Fruit fly (Drosophila melanogaster) whole organism, embryonic: ENCODE results near the gene SdicC.

ENCODE experiments used
- Abd-B ChIP-seq: fragments of 200-800 bp; sonication (Bioruptor generic); optimal IDR thresholded peaks from 2 replicates; lab custom pipeline; 2018; ENCODE audit warnings: missing biosample characterization, mild to moderate bottlenecking, missing genetic modification characterization, moderate library complexity
- Antp ChIP-seq: fragments of 200-800 bp; sonication (Bioruptor generic); optimal IDR thresholded peaks from 3 replicates; lab custom pipeline; 2016; ENCODE audit warnings: missing biosample characterization, missing genetic modification characterization
- BEAF-32 ChIP-seq: fragments of 200-800 bp; sonication (Bioruptor generic); optimal IDR thresholded peaks from 3 replicates; lab custom pipeline; 2017; ENCODE audit warnings: missing biosample characterization, missing genetic modification characterization, mild to moderate bottlenecking, moderate library complexity, missing genetic modification reagents
- CG10321 ChIP-seq: fragments of 200-800 bp; sonication (Bioruptor generic); IDR thresholded peaks from 2 replicates; pipeline ENCODE4 v1.3.6; 2022; ENCODE audit warnings: missing biosample characterization, missing genetic modification characterization
- CG10366 ChIP-seq: fragments of 200-800 bp; sonication (Bioruptor generic); IDR thresholded peaks from 2 replicates; pipeline ENCODE4 v1.3.6; 2022; ENCODE audit warnings: missing biosample characterization, missing genetic modification characterization
- CG11085 ChIP-seq: fragments of 200-800 bp; sonication (Bioruptor generic); IDR thresholded peaks from 2 replicates; pipeline ENCODE4 v1.3.6; 2022; ENCODE audit warnings: missing biosample characterization, missing genetic modification characterization
- CG11695 ChIP-seq: fragments of 200-800 bp; sonication (Bioruptor generic); IDR thresholded peaks from 3 replicates; pipeline ENCODE4 v1.3.6; 2022; ENCODE audit warnings: missing biosample characterization, missing genetic modification characterization
- CG14965 ChIP-seq: fragments of 200-800 bp; sonication (Bioruptor generic); optimal IDR thresholded peaks from 2 replicates; lab custom pipeline; 2016; ENCODE audit warnings: missing biosample characterization, missing genetic modification characterization, borderline replicate concordance
- CG2129 ChIP-seq: fragments of 200-800 bp; sonication (Bioruptor generic); IDR thresholded peaks from 2 replicates; pipeline ENCODE4 v1.3.6; 2022; ENCODE audit warnings: missing biosample characterization, missing genetic modification characterization; ENCODE audit not compliant: partially characterized antibody
- CG2889 ChIP-seq: fragments of 200-800 bp; sonication (Bioruptor generic); IDR thresholded peaks from 3 replicates; pipeline ENCODE4 v1.3.6; 2022; ENCODE audit warnings: missing biosample characterization, missing genetic modification characterization
- CG3281 ChIP-seq: fragments of 200-800 bp; sonication (Bioruptor generic); optimal IDR thresholded peaks from 3 replicates; lab custom pipeline; 2017; ENCODE audit warnings: missing biosample characterization, mild to moderate bottlenecking, missing genetic modification characterization
- CG34224 ChIP-seq: fragments of 200-800 bp; sonication (Bioruptor generic); IDR thresholded peaks from 3 replicates; pipeline ENCODE4 v1.3.6; 2022; ENCODE audit warnings: missing biosample characterization, missing genetic modification characterization; ENCODE audit not compliant: partially characterized antibody
- CG3726 ChIP-seq: fragments of 200-800 bp; sonication (Bioruptor generic); IDR thresholded peaks from 3 replicates; pipeline ENCODE4, ENCODE4 v1.3.6; 2022; ENCODE audit warnings: missing biosample characterization, missing genetic modification characterization
- CG6175 ChIP-seq: fragments of 200-800 bp; sonication (Bioruptor generic); IDR thresholded peaks from 3 replicates; pipeline ENCODE4 v1.3.6; 2022; ENCODE audit warnings: missing biosample characterization, missing genetic modification characterization
- CG6254 ChIP-seq: fragments of 200-800 bp; sonication (Bioruptor generic); optimal IDR thresholded peaks from 3 replicates; lab custom pipeline; 2017; ENCODE audit warnings: mild to moderate bottlenecking, missing biosample characterization, missing genetic modification reagents, missing genetic modification characterization
- CG7271 ChIP-seq: fragments of 200-800 bp; sonication (Bioruptor generic); optimal IDR thresholded peaks from 2 replicates; lab custom pipeline; 2018; ENCODE audit warnings: missing biosample characterization, mild to moderate bottlenecking, missing genetic modification characterization, moderate library complexity
- CG7556 ChIP-seq: fragments of 200-800 bp; sonication (Bioruptor generic); optimal IDR thresholded peaks from 2 replicates; lab custom pipeline; 2017; ENCODE audit warnings: missing biosample characterization, mild to moderate bottlenecking, missing genetic modification characterization
- CG7786 ChIP-seq: fragments of 200-800 bp; sonication (Bioruptor generic); optimal IDR thresholded peaks from 2 replicates; lab custom pipeline; 2016; ENCODE audit warnings: missing biosample characterization, missing genetic modification characterization
- CG8478 ChIP-seq: fragments of >200 bp; optimal IDR thresholded peaks from 2 replicates; lab custom pipeline; 2018
- CG9437 ChIP-seq: fragments of 200-800 bp; sonication (Bioruptor generic); optimal IDR thresholded peaks from 2 replicates; lab custom pipeline; 2018; ENCODE audit warnings: missing biosample characterization, mild to moderate bottlenecking, missing genetic modification characterization
- CG9609 ChIP-seq: fragments of 200-800 bp; sonication (Bioruptor generic); optimal IDR thresholded peaks from 3 replicates; lab custom pipeline; 2016; ENCODE audit warnings: missing biosample characterization, missing genetic modification characterization
- CTCF ChIP-seq: fragments of 200-800 bp; sonication (Bioruptor generic); optimal IDR thresholded peaks from 2 replicates; lab custom pipeline; 2017; ENCODE audit warnings: missing biosample characterization, mild to moderate bottlenecking, missing genetic modification characterization, moderate library complexity
- D19B ChIP-seq: fragments of 200-800 bp; sonication (Bioruptor generic); optimal IDR thresholded peaks from 2 replicates; lab custom pipeline; 2017; ENCODE audit warnings: missing biosample characterization, mild to moderate bottlenecking, missing genetic modification characterization
- Deaf1 ChIP-seq: fragments of 200-800 bp; optimal IDR thresholded peaks from 3 replicates; lab custom pipeline; 2019; ENCODE audit warnings: missing biosample characterization, mild to moderate bottlenecking, missing genetic modification characterization, moderate library complexity
- Ets65A ChIP-seq: fragments of 200-800 bp; sonication (Bioruptor generic); peaks from one replicate; lab custom pipeline; 2016; ENCODE audit warnings: missing biosample characterization, missing genetic modification characterization
- Mes4 ChIP-seq: fragments of 200-800 bp; sonication (Bioruptor generic); optimal IDR thresholded peaks from 2 replicates; lab custom pipeline; 2016; ENCODE audit warnings: missing biosample characterization, missing genetic modification characterization
- ac ChIP-seq: fragments of 200-800 bp; sonication (Bioruptor generic); optimal IDR thresholded peaks from 3 replicates; lab custom pipeline; 2017; ENCODE audit warnings: missing biosample characterization, mild to moderate bottlenecking, missing genetic modification characterization
- amos ChIP-seq: fragments of 200-800 bp; sonication (Bioruptor generic); IDR thresholded peaks from 2 replicates; pipeline ENCODE4 v1.3.6; 2022; ENCODE audit warnings: missing biosample characterization, missing genetic modification characterization; ENCODE audit not compliant: partially characterized antibody
- ap ChIP-seq: fragments of 200-800 bp; sonication (Bioruptor generic); IDR thresholded peaks from 2 replicates; pipeline ENCODE4 v1.3.6; 2022; ENCODE audit warnings: missing biosample characterization, missing genetic modification characterization
- chinmo ChIP-seq: fragments of 200-800 bp; sonication (Bioruptor generic); IDR thresholded peaks from 4 replicates; pipeline ENCODE4 v1.3.6; 2022; ENCODE audit warnings: missing biosample characterization, missing genetic modification characterization; ENCODE audit not compliant: partially characterized antibody
- chn ChIP-seq: fragments of 200-800 bp; sonication (Bioruptor generic); optimal IDR thresholded peaks from 2 replicates; lab custom pipeline; 2016; ENCODE audit warnings: missing biosample characterization, missing genetic modification characterization
- crc ChIP-seq: fragments of 200-800 bp; sonication (Bioruptor generic); optimal IDR thresholded peaks from 2 replicates; lab custom pipeline; 2016; ENCODE audit warnings: missing biosample characterization, missing genetic modification characterization
- dan ChIP-seq: fragments of 200-800 bp; sonication (Bioruptor generic); IDR thresholded peaks from 2 replicates; pipeline ENCODE4 v1.3.6; 2022; ENCODE audit warnings: missing biosample characterization, missing genetic modification characterization
- dpn ChIP-seq, 2 experiments: fragments of 200-800 bp; sonication (Bioruptor generic); optimal IDR thresholded peaks; 3 replicates each; lab custom pipeline; 2016; ENCODE audit warnings: missing biosample characterization in 2 of 2, missing genetic modification characterization in 2 of 2
- eve ChIP-seq, 2 experiments: fragments of >200 bp; optimal IDR thresholded peaks; 2 replicates each; lab custom pipeline; 2017; ENCODE audit warnings: missing biosample characterization in 2 of 2, missing genetic modification characterization in 2 of 2
- gce ChIP-seq: fragments of 200-800 bp; sonication (Bioruptor generic); IDR thresholded peaks from 3 replicates; pipeline ENCODE4 v1.3.6; 2022; ENCODE audit warnings: missing biosample characterization, missing genetic modification characterization
- gem ChIP-seq: fragments of 200-800 bp; sonication (Bioruptor generic); optimal IDR thresholded peaks from 2 replicates; lab custom pipeline; 2019; ENCODE audit warnings: missing biosample characterization, mild to moderate bottlenecking, missing genetic modification characterization, moderate library complexity
- ken ChIP-seq: fragments of 200-800 bp; sonication (Bioruptor generic); IDR thresholded peaks from 3 replicates; pipeline ENCODE4 v1.3.6; 2022; ENCODE audit warnings: missing biosample characterization, missing genetic modification characterization
- lov ChIP-seq, 2 experiments: fragments of 200-800 bp in 1 of 2; fragments of >200 bp in 1 of 2; sonication (Bioruptor generic) in 1 of 2; IDR thresholded peaks in 1 of 2; optimal IDR thresholded peaks in 1 of 2; 2 replicates in 1 of 2; 3 replicates in 1 of 2; pipeline versions ENCODE4 v1.3.6 to Lab custom; 2017 to 2022; ENCODE audit warnings: missing biosample characterization in 1 of 2, missing genetic modification characterization in 1 of 2
- mam ChIP-seq: fragments of 200-800 bp; sonication (Bioruptor generic); optimal IDR thresholded peaks from 3 replicates; lab custom pipeline; 2016; ENCODE audit warnings: missing biosample characterization, missing genetic modification characterization
- nerfin-2 ChIP-seq: fragments of 200-800 bp; sonication (Bioruptor generic); IDR thresholded peaks from 2 replicates; pipeline ENCODE4 v1.3.6; 2022; ENCODE audit warnings: missing biosample characterization, missing genetic modification characterization; ENCODE audit not compliant: partially characterized antibody
- org-1 ChIP-seq: fragments of 200-800 bp; sonication (Bioruptor generic); optimal IDR thresholded peaks from 2 replicates; lab custom pipeline; 2017; ENCODE audit warnings: missing biosample characterization, missing genetic modification characterization
- pros ChIP-seq: fragments of 200-800 bp; sonication (Bioruptor generic); optimal IDR thresholded peaks from 3 replicates; lab custom pipeline; 2019; ENCODE audit warnings: missing biosample characterization, mild to moderate bottlenecking, missing genetic modification characterization, moderate library complexity
- pum ChIP-seq: fragments of 200-800 bp; sonication (Bioruptor generic); optimal IDR thresholded peaks from 2 replicates; lab custom pipeline; 2016; ENCODE audit warnings: missing biosample characterization, missing genetic modification characterization
- salm ChIP-seq: fragments of 200-800 bp; sonication (Bioruptor generic); optimal IDR thresholded peaks from 2 replicates; lab custom pipeline; 2018; ENCODE audit warnings: missing biosample characterization, mild to moderate bottlenecking, missing genetic modification characterization
- sr ChIP-seq: fragments of 200-800 bp; sonication (Bioruptor generic); IDR thresholded peaks from 3 replicates; pipeline ENCODE4 v1.3.6; 2022; ENCODE audit warnings: missing biosample characterization, missing genetic modification characterization
- stwl ChIP-seq: fragments of 200-800 bp; sonication (Bioruptor generic); optimal IDR thresholded peaks from 3 replicates; lab custom pipeline; 2018; ENCODE audit warnings: missing biosample characterization, mild to moderate bottlenecking, missing genetic modification characterization, moderate library complexity
- tna ChIP-seq: fragments of 200-800 bp; sonication (Bioruptor generic); IDR thresholded peaks from 2 replicates; pipeline ENCODE4 v1.3.6; 2022; ENCODE audit warnings: missing biosample characterization, missing genetic modification characterization; ENCODE audit not compliant: partially characterized antibody
- unc-4 ChIP-seq: fragments of 200-800 bp; sonication (Bioruptor generic); IDR thresholded peaks from 2 replicates; pipeline ENCODE4 v1.3.6; 2022; ENCODE audit warnings: missing biosample characterization, missing genetic modification characterization; ENCODE audit not compliant: partially characterized antibody
- z ChIP-seq: fragments of 200-800 bp; sonication (Bioruptor generic); IDR thresholded peaks from 3 replicates; pipeline ENCODE4 v1.3.6; 2022; ENCODE audit warnings: missing biosample characterization, missing genetic modification characterization

The SdicC gene

DNA sequence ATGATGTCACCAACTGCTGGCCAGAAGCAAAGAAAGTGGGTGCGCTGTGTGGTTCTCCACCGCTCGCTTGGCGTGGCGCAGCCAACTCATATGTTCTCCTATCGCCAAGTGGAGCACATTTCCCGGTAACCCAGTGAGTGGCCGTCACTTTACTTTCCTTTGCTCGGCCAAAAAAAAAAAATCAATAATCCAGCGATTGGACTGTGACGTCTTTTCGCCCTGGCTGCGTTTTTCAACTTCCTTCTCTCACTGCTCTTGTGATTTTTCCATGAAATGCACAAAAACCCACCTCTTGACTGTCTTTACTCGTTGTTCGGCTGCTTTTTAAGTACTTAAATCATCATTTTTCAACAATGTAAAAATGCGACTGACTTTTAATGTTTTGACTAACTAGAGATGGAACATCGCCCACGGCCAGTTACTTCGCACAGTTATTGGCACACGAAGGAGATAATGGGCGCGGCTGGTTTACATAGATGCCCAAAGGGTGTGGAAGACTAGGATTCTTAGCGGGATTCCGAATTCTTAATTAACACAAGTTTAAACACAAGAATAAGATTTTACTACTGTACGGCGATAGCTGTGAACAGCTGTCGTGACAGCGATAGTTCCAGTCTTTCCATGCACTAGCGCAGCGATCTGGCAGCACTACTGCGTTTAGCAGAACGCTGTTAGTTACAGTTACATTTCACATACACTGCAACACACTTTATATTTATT is 18.9 kb upstream of the SdicC start, which contains the start of gene sw (continued):
- TF ChIP-seq salm (tag; lab: Kevin White, UChicago) (no peak), CG14965 (GFP tag; lab: Kevin White, UChicago) (no peak), Deaf1 (tag; lab: Kevin White, UChicago) (no peak), gem (tag; lab: Kevin White, UChicago) (peak; percentile 67), CG2129 (GFP tag; lab: Robert Waterston, UW) (peak; percentile 75), CG6175 (GFP tag; lab: Robert Waterston, UW) (no peak), z (no peak), gce (GFP tag; lab: Robert Waterston, UW) (no peak), crc (GFP tag; lab: Kevin White, UChicago) (no peak), chn (peak; percentile 41), BEAF-32 (GFP tag; lab: Kevin White, UChicago) (peak; percentile 94), CTCF (no peak), pum (GFP tag; lab: Kevin White, UChicago) (peak; percentile 62), ac (GFP tag; lab: Kevin White, UChicago) (no peak), CG11085 (peak; percentile 56; the same call in 1 of the 2 replicates), CG3281 (GFP tag; lab: Kevin White, UChicago) (peak; percentile 48), CG10321 (GFP tag; lab: Robert Waterston, UW) (no peak), CG6254 (no peak), unc-4 (GFP tag; lab: Robert Waterston, UW) (peak; percentile 90), Ets65A (GFP tag; lab: Kevin White, UChicago) (peak; percentile 98), nerfin-2 (GFP tag; lab: Robert Waterston, UW) (peak; percentile 75), CG9609 (peak; percentile 40), sr (GFP tag; lab: Robert Waterston, UW) (no peak), Abd-B (peak; percentile 82), Mes4 (no peak), CG2889 (GFP tag; lab: Robert Waterston, UW) (peak; percentile 44; the same call in 1 of the 3 replicates), CG9437 (peak; percentile 6), tna (GFP tag; lab: Robert Waterston, UW) (peak; percentile 70), CG7786 (peak; percentile 54), amos (GFP tag; lab: Robert Waterston, UW) (peak; percentile 91), CG8478 (lab: Kevin White, UChicago) (no peak), CG11695 (peak; percentile 46; the same call in 1 of the 3 replicates), CG7271 (no peak), dpn (GFP tag; optimal IDR thresholded peaks at IDR 0.05; lab: Kevin White, UChicago) (peak; percentile 58 to 59), org-1 (GFP tag; lab: Kevin White, UChicago) (no peak), dan (GFP tag; lab: Robert Waterston, UW) (no peak), chinmo (GFP tag; lab: Robert Waterston, UW) (peak; percentile 83; the same call in 3 of the 4 replicates), eve (GFP tag; optimal IDR thresholded peaks at IDR 0.05; lab: Kevin White, UChicago) (no peak), stwl (tag; lab: Kevin White, UChicago) (peak; percentile 47), D19B (GFP tag; lab: Kevin White, UChicago) (peak; percentile 5), Antp (GFP tag; lab: Kevin White, UChicago) (peak; percentile 70), pros (GFP tag; lab: Kevin White, UChicago) (no peak), CG34224 (peak; percentile 89), CG10366 (GFP tag; lab: Robert Waterston, UW) (peak; percentile 53), ap (GFP tag; lab: Robert Waterston, UW) (no peak), ken (0 out of 3 replicates have a peak, but pooled peaks have one; percentile 49), CG7556 (GFP tag; lab: Kevin White, UChicago) (peak; percentile 26), CG3726 (GFP tag; lab: Robert Waterston, UW) (no peak), lov (optimal IDR thresholded peaks at IDR 0.05; lab: Kevin White, UChicago) (no peak), lov (GFP tag; IDR thresholded peaks at IDR 0.05; lab: Robert Waterston, UW) (no peak), mam (GFP tag; lab: Kevin White, UChicago) (peak; percentile 74)
